ENCODE assay signal across 1 fruit fly cellular context in genomic region chr3R:29802753-29803313, dm6.
A peak's percentile ranks its signal among the peaks of the same experiment; 100 is the strongest.
TF ChIP-seq lines count a peak whose summit lies in the region.

Etfb (minus strand) TSS chr3R:29802945.
CG7789 (plus strand) TSS chr3R:29803196.

TF ChIP-seq in whole organism, embryonic, 481 proteins besides CTCF, POLR2A, EP300 and RAD21 (continued from another document and continues in another):
- TF ChIP-seq CG3726 (GFP tag; IDR thresholded peaks at IDR 0.05; lab: Robert Waterston, UW) (peak; percentile 16; the same call in 1 of the 3 replicates), Nf-YB (GFP tag; optimal IDR thresholded peaks at IDR 0.05; lab: Kevin White, UChicago) (peak; percentile 28), CG31224 (GFP tag; IDR thresholded peaks at IDR 0.05; lab: Robert Waterston, UW) (peak; percentile 77), Aef1 (GFP tag; IDR thresholded peaks at IDR 0.05; lab: Robert Waterston, UW) (peak; percentile 71), CG17612 (GFP tag; IDR thresholded peaks at IDR 0.05; lab: Robert Waterston, UW) (peak; percentile 43; the same call in 1 of the 2 replicates), Sox102F (GFP tag; optimal IDR thresholded peaks at IDR 0.05; lab: Kevin White, UChicago) (no peak), HmgZ (tag; optimal IDR thresholded peaks at IDR 0.05; lab: Kevin White, UChicago) (peak; percentile 92), Med (GFP tag; lab: Kevin White, UChicago) (peak; percentile 97), CG6813 (GFP tag; optimal IDR thresholded peaks at IDR 0.05; lab: Kevin White, UChicago) (no peak), Xbp1 (GFP tag; optimal IDR thresholded peaks at IDR 0.05; lab: Kevin White, UChicago) (peak; percentile 84), ato (GFP tag; IDR thresholded peaks at IDR 0.05; lab: Robert Waterston, UW; ENCODE audit: partially characterized antibody) (no peak), chif (GFP tag; optimal IDR thresholded peaks at IDR 0.05; lab: Kevin White, UChicago) (peak; percentile 55 to 65), CrebB (tag; optimal IDR thresholded peaks at IDR 0.05; lab: Kevin White, UChicago) (peak; percentile 73), org-1 (GFP tag; optimal IDR thresholded peaks at IDR 0.05; lab: Kevin White, UChicago) (peak; percentile 30), al (GFP tag; IDR thresholded peaks at IDR 0.05; lab: Robert Waterston, UW) (peak; percentile 80), CG18011 (GFP tag; optimal IDR thresholded peaks at IDR 0.05; lab: Kevin White, UChicago) (peak; percentile 42), CG12071 (GFP tag; optimal IDR thresholded peaks at IDR 0.05; lab: Kevin White, UChicago) (no peak), CG1529 (GFP tag; optimal IDR thresholded peaks at IDR 0.05; lab: Kevin White, UChicago) (no peak), ewg (GFP tag; optimal IDR thresholded peaks at IDR 0.05; lab: Kevin White, UChicago) (peak; percentile 44), Nf-YA (GFP tag; IDR thresholded peaks at IDR 0.05; lab: Robert Waterston, UW) (0 out of 2 replicates have a peak, but pooled peaks have one; percentile 20), CG42726 (GFP tag; IDR thresholded peaks at IDR 0.05; lab: Robert Waterston, UW; ENCODE audit: partially characterized antibody) (peak; percentile 60; the same call in 1 of the 2 replicates), CG8944 (GFP tag; optimal IDR thresholded peaks at IDR 0.05; lab: Kevin White, UChicago) (peak; percentile 39), danr (GFP tag; IDR thresholded peaks at IDR 0.05; lab: Robert Waterston, UW) (0 out of 2 replicates have a peak, but pooled peaks have one; percentile 34), Ssrp (tag; optimal IDR thresholded peaks at IDR 0.05; lab: Kevin White, UChicago) (peak; percentile 64), ssp (GFP tag; IDR thresholded peaks at IDR 0.05; lab: Robert Waterston, UW) (peak; percentile 58), Ets97D (GFP tag; optimal IDR thresholded peaks at IDR 0.05; lab: Kevin White, UChicago) (peak; percentile 76), Meics (GFP tag; optimal IDR thresholded peaks at IDR 0.05; lab: Kevin White, UChicago) (no peak), tgo (GFP tag; IDR thresholded peaks at IDR 0.05; lab: Robert Waterston, UW) (peak; percentile 66), tll (GFP tag; optimal IDR thresholded peaks at IDR 0.05; lab: Kevin White, UChicago) (no peak), CG7271 (tag; optimal IDR thresholded peaks at IDR 0.05; lab: Kevin White, UChicago) (no peak), CG4707 (GFP tag; optimal IDR thresholded peaks at IDR 0.05; lab: Kevin White, UChicago) (no peak), Chrac-16 (GFP tag; optimal IDR thresholded peaks at IDR 0.05; lab: Kevin White, UChicago) (peak; percentile 74), CG1647 (GFP tag; optimal IDR thresholded peaks at IDR 0.05; lab: Kevin White, UChicago) (peak; percentile 65), trem (tag; optimal IDR thresholded peaks at IDR 0.05; lab: Kevin White, UChicago) (peak; percentile 55), fd102C (GFP tag; optimal IDR thresholded peaks at IDR 0.05; lab: Kevin White, UChicago) (no peak), Scr (GFP tag; IDR thresholded peaks at IDR 0.05; lab: Robert Waterston, UW; ENCODE audit: partially characterized antibody) (peak; percentile 89), CG32767 (GFP tag; IDR thresholded peaks at IDR 0.05; lab: Robert Waterston, UW) (peak; percentile 54; the same call in 1 of the 2 replicates), da (GFP tag; optimal IDR thresholded peaks at IDR 0.05; lab: Kevin White, UChicago) (peak; percentile 63), PHDP (tag; optimal IDR thresholded peaks at IDR 0.05; lab: Kevin White, UChicago) (no peak), CG3847 (GFP tag; IDR thresholded peaks at IDR 0.05; lab: Robert Waterston, UW) (peak; percentile 94), tio (GFP tag; optimal IDR thresholded peaks at IDR 0.05; lab: Kevin White, UChicago) (no peak), wek (GFP tag; optimal IDR thresholded peaks at IDR 0.05; lab: Kevin White, UChicago) (peak; percentile 5), CG1832 (GFP tag; optimal IDR thresholded peaks at IDR 0.05; lab: Kevin White, UChicago) (no peak), CG9727 (GFP tag; optimal IDR thresholded peaks at IDR 0.05; lab: Kevin White, UChicago) (peak; percentile 61), CG9876 (GFP tag; optimal IDR thresholded peaks at IDR 0.05; lab: Kevin White, UChicago) (peak; percentile 37), CG10565 (GFP tag; optimal IDR thresholded peaks at IDR 0.05; lab: Kevin White, UChicago) (no peak), Usf (GFP tag; optimal IDR thresholded peaks at IDR 0.05; lab: Kevin White, UChicago) (peak; percentile 32), CG4820 (GFP tag; optimal IDR thresholded peaks at IDR 0.05; lab: Kevin White, UChicago) (peak; percentile 35), Ada2b (GFP tag; IDR thresholded peaks at IDR 0.05; lab: Robert Waterston, UW) (peak; percentile 73), ap (GFP tag; IDR thresholded peaks at IDR 0.05; lab: Robert Waterston, UW) (peak; percentile 57), CG17829 (tag; optimal IDR thresholded peaks at IDR 0.05; lab: Kevin White, UChicago) (peak; percentile 70), CG1603 (tag; optimal IDR thresholded peaks at IDR 0.05; lab: Kevin White, UChicago) (peak; percentile 87), gro (GFP tag; optimal IDR thresholded peaks at IDR 0.05; lab: Kevin White, UChicago) (peak; percentile 83), CG13296 (GFP tag; optimal IDR thresholded peaks at IDR 0.05; lab: Kevin White, UChicago) (no peak), stwl (tag; optimal IDR thresholded peaks at IDR 0.05; lab: Kevin White, UChicago) (peak; percentile 11), CG2202 (tag; optimal IDR thresholded peaks at IDR 0.05; lab: Kevin White, UChicago) (peak; percentile 7), toy (GFP tag; IDR thresholded peaks at IDR 0.05; lab: Robert Waterston, UW) (no peak; the same call in 1 of the 2 replicates), CG32532 (GFP tag; IDR thresholded peaks at IDR 0.05; lab: Robert Waterston, UW) (peak; percentile 90), Stat92E (GFP tag; optimal IDR thresholded peaks at IDR 0.05; lab: Kevin White, UChicago) (no peak), z (GFP tag; IDR thresholded peaks at IDR 0.05; lab: Robert Waterston, UW) (0 out of 3 replicates have a peak, but pooled peaks have one; percentile 6), dysf (GFP tag; IDR thresholded peaks at IDR 0.05; lab: Robert Waterston, UW) (peak; percentile 82), sc (optimal IDR thresholded peaks at IDR 0.05; lab: Kevin White, UChicago) (no peak), sc (GFP tag; optimal IDR thresholded peaks at IDR 0.05; lab: Kevin White, UChicago) (no peak), knrl (GFP tag; IDR thresholded peaks at IDR 0.05; lab: Robert Waterston, UW; ENCODE audit: partially characterized antibody) (peak; percentile 85), slbo (GFP tag; IDR thresholded peaks at IDR 0.05; lab: Robert Waterston, UW) (peak; percentile 90), CG8359 (GFP tag; optimal IDR thresholded peaks at IDR 0.05; lab: Kevin White, UChicago; ENCODE audit: borderline replicate concordance) (no peak), CG12219 (GFP tag; optimal IDR thresholded peaks at IDR 0.05; lab: Kevin White, UChicago) (no peak), kah (GFP tag; optimal IDR thresholded peaks at IDR 0.05; lab: Kevin White, UChicago) (peak; percentile 44), BtbVII (GFP tag; optimal IDR thresholded peaks at IDR 0.05; lab: Kevin White, UChicago) (no peak), eyg (GFP tag; optimal IDR thresholded peaks at IDR 0.05; lab: Kevin White, UChicago) (peak; percentile 74), fd3F (GFP tag; optimal IDR thresholded peaks at IDR 0.05; lab: Kevin White, UChicago) (peak; percentile 63), CG13894 (tag; optimal IDR thresholded peaks at IDR 0.05; lab: Kevin White, UChicago) (no peak), tin (GFP tag; optimal IDR thresholded peaks at IDR 0.05; lab: Kevin White, UChicago) (peak; percentile 68), Hr39 (optimal IDR thresholded peaks at IDR 0.05; lab: Kevin White, UChicago) (no peak), Ravus (GFP tag; IDR thresholded peaks at IDR 0.05; lab: Robert Waterston, UW) (0 out of 2 replicates have a peak, but pooled peaks have one; percentile 3), HmgD (GFP tag; optimal IDR thresholded peaks at IDR 0.05; lab: Kevin White, UChicago) (peak; percentile 69), CG12155 (GFP tag; optimal IDR thresholded peaks at IDR 0.05; lab: Kevin White, UChicago) (peak; percentile 69), ATbp (GFP tag; optimal IDR thresholded peaks at IDR 0.05; lab: Kevin White, UChicago) (no peak), Nf-YC (tag; optimal IDR thresholded peaks at IDR 0.05; lab: Kevin White, UChicago) (peak; percentile 74), CG7839 (tag; optimal IDR thresholded peaks at IDR 0.05; lab: Kevin White, UChicago) (no peak), croc (GFP tag; conservative IDR thresholded peaks at IDR 0.05; lab: Robert Waterston, UW) (peak; percentile 65), CG11504 (tag; optimal IDR thresholded peaks at IDR 0.05; lab: Kevin White, UChicago) (no peak), ranshi (GFP tag; IDR thresholded peaks at IDR 0.05; lab: Robert Waterston, UW) (peak; percentile 67), chm (GFP tag; IDR thresholded peaks at IDR 0.05; lab: Robert Waterston, UW) (peak; percentile 69), fru (optimal IDR thresholded peaks at IDR 0.05; lab: Kevin White, UChicago) (no peak), cad (GFP tag; optimal IDR thresholded peaks at IDR 0.05; lab: Kevin White, UChicago) (no peak), cas (GFP tag; IDR thresholded peaks at IDR 0.05; lab: Robert Waterston, UW) (peak; percentile 42; the same call in 1 of the 2 replicates), CG14050 (GFP tag; IDR thresholded peaks at IDR 0.05; lab: Robert Waterston, UW) (peak; percentile 17; the same call in 1 of the 3 replicates), CG4424 (GFP tag; optimal IDR thresholded peaks at IDR 0.05; lab: Kevin White, UChicago) (no peak), CG10959 (GFP tag; IDR thresholded peaks at IDR 0.05; lab: Robert Waterston, UW) (no peak), Neu2 (GFP tag; optimal IDR thresholded peaks at IDR 0.05; lab: Kevin White, UChicago; ENCODE audit: borderline replicate concordance) (no peak), CG43689 (GFP tag; IDR thresholded peaks at IDR 0.05; lab: Robert Waterston, UW) (0 out of 2 replicates have a peak, but pooled peaks have one; percentile 36), Hr51 (GFP tag; optimal IDR thresholded peaks at IDR 0.05; lab: Kevin White, UChicago) (peak in 1 of 2 experiments; percentile 48), H15 (GFP tag; IDR thresholded peaks at IDR 0.05; lab: Robert Waterston, UW) (peak; percentile 61; the same call in 2 of the 3 replicates), Sox100B (GFP tag; optimal IDR thresholded peaks at IDR 0.05; lab: Kevin White, UChicago) (no peak), chinmo (GFP tag; IDR thresholded peaks at IDR 0.05; lab: Robert Waterston, UW; ENCODE audit: partially characterized antibody) (peak; percentile 17; the same call in 1 of the 4 replicates), br (optimal IDR thresholded peaks at IDR 0.05; lab: Kevin White, UChicago) (no peak), bbx (GFP tag; IDR thresholded peaks at IDR 0.05; lab: Robert Waterston, UW; ENCODE audit: partially characterized antibody) (peak; percentile 63; the same call in 1 of the 2 replicates), run (tag; optimal IDR thresholded peaks at IDR 0.05; lab: Kevin White, UChicago) (no peak), Pdp1 (GFP tag; optimal IDR thresholded peaks at IDR 0.05; lab: Kevin White, UChicago) (peak; percentile 78 to 87), NfI (GFP tag; optimal IDR thresholded peaks at IDR 0.05; lab: Kevin White, UChicago) (peak; percentile 86), bcd (GFP tag; optimal IDR thresholded peaks at IDR 0.05; lab: Kevin White, UChicago) (peak; percentile 70), mld (GFP tag; IDR thresholded peaks at IDR 0.05; lab: Robert Waterston, UW; ENCODE audit: partially characterized antibody) (no peak), CG9932 (GFP tag; IDR thresholded peaks at IDR 0.05; lab: Robert Waterston, UW) (peak; percentile 85), ci (GFP tag; IDR thresholded peaks at IDR 0.05; lab: Robert Waterston, UW) (peak; percentile 88), Sry-δ (GFP tag; optimal IDR thresholded peaks at IDR 0.05; lab: Kevin White, UChicago) (peak; percentile 89), Dad (GFP tag; optimal IDR thresholded peaks at IDR 0.05; lab: Kevin White, UChicago) (peak; percentile 55), CG11696 (GFP tag; IDR thresholded peaks at IDR 0.05; lab: Robert Waterston, UW) (no peak), CG7372 (GFP tag; IDR thresholded peaks at IDR 0.05; lab: Robert Waterston, UW) (peak; percentile 81), CG6272 (GFP tag; IDR thresholded peaks at IDR 0.05; lab: Robert Waterston, UW) (peak; percentile 78), CG12769 (tag; optimal IDR thresholded peaks at IDR 0.05; lab: Kevin White, UChicago) (no peak), CG30020 (tag; optimal IDR thresholded peaks at IDR 0.05; lab: Kevin White, UChicago) (peak; percentile 32), CG11247 (GFP tag; IDR thresholded peaks at IDR 0.05; lab: Robert Waterston, UW) (peak; percentile 79), Camta (GFP tag; optimal IDR thresholded peaks at IDR 0.05; lab: Kevin White, UChicago) (peak; percentile 62), CG4404 (GFP tag; IDR thresholded peaks at IDR 0.05; lab: Robert Waterston, UW) (peak; percentile 70), CG17186 (GFP tag; optimal IDR thresholded peaks at IDR 0.05; lab: Kevin White, UChicago) (peak; percentile 44), CG8089 (GFP tag; optimal IDR thresholded peaks at IDR 0.05; lab: Kevin White, UChicago) (peak; percentile 55), Spps (tag; optimal IDR thresholded peaks at IDR 0.05; lab: Kevin White, UChicago) (no peak), E2f2 (GFP tag; IDR thresholded peaks at IDR 0.05; lab: Robert Waterston, UW) (peak; percentile 70), NC2β (GFP tag; optimal IDR thresholded peaks at IDR 0.05; lab: Kevin White, UChicago) (peak; percentile 80), shn (GFP tag; optimal IDR thresholded peaks at IDR 0.05; lab: Kevin White, UChicago) (peak; percentile 81), CG16779 (GFP tag; IDR thresholded peaks at IDR 0.05; lab: Robert Waterston, UW) (peak; percentile 56; the same call in 1 of the 2 replicates), pan (optimal IDR thresholded peaks at IDR 0.05; lab: Kevin White, UChicago) (no peak), pan (GFP tag; optimal IDR thresholded peaks at IDR 0.05 in 1 of 2, IDR thresholded peaks at IDR 0.05 in 1 of 2) (peak in 1 of 2 experiments; percentile 84), Dfd (GFP tag; optimal IDR thresholded peaks at IDR 0.05; lab: Kevin White, UChicago) (no peak), CG8281 (tag; optimal IDR thresholded peaks at IDR 0.05; lab: Kevin White, UChicago) (peak; percentile 53), CG10209 (GFP tag; optimal IDR thresholded peaks at IDR 0.05; lab: Kevin White, UChicago) (peak; percentile 59), Gsc (GFP tag; IDR thresholded peaks at IDR 0.05; lab: Robert Waterston, UW) (no peak), oc (tag; optimal IDR thresholded peaks at IDR 0.05; lab: Kevin White, UChicago) (no peak)
